Fruit fly (Drosophila melanogaster) whole organism, adult: ENCODE measurements around the gene CG14891.

Source experiments
- CG11617 ChIP-seq: fragments of 200-800 bp; sonication (Bioruptor generic); optimal IDR thresholded peaks from 2 replicates; lab custom pipeline; 2017; ENCODE audit warnings: mild to moderate bottlenecking, missing biosample characterization, missing genetic modification reagents, missing genetic modification characterization
- CG12768 ChIP-seq: fragments of 200-800 bp; sonication (Bioruptor generic); optimal IDR thresholded peaks from 2 replicates; lab custom pipeline; 2017; ENCODE audit warnings: missing biosample characterization, missing genetic modification characterization, mild to moderate bottlenecking, moderate library complexity, missing genetic modification reagents
- CG14711 ChIP-seq: fragments of 200-800 bp; sonication (Bioruptor generic); optimal IDR thresholded peaks from 2 replicates; lab custom pipeline; 2018; ENCODE audit warnings: missing biosample characterization, mild to moderate bottlenecking, missing genetic modification characterization, moderate library complexity
- CG1620 ChIP-seq: fragments of 200-800 bp; sonication (Bioruptor generic); optimal IDR thresholded peaks from 2 replicates; lab custom pipeline; 2016; ENCODE audit warnings: missing biosample characterization, missing genetic modification characterization
- CG33017 ChIP-seq: fragments of 200-800 bp; sonication (Bioruptor generic); optimal IDR thresholded peaks from 2 replicates; lab custom pipeline; 2018; ENCODE audit warnings: missing biosample characterization, mild to moderate bottlenecking, missing genetic modification characterization, moderate library complexity
- CG5204 ChIP-seq: fragments of 200-800 bp; sonication (Bioruptor generic); optimal IDR thresholded peaks from 2 replicates; lab custom pipeline; 2016; ENCODE audit warnings: missing biosample characterization, missing genetic modification characterization
- CG7045 ChIP-seq: fragments of 200-800 bp; sonication (Bioruptor generic); optimal IDR thresholded peaks from 2 replicates; lab custom pipeline; 2017; ENCODE audit warnings: missing biosample characterization, mild to moderate bottlenecking, missing genetic modification characterization
- CG7101 ChIP-seq: fragments of 200-800 bp; sonication (Bioruptor generic); optimal IDR thresholded peaks from 2 replicates; lab custom pipeline; 2018; ENCODE audit warnings: missing biosample characterization, mild to moderate bottlenecking, missing genetic modification characterization, moderate library complexity
- Clk ChIP-seq: fragments of 200-800 bp; sonication (Bioruptor generic); optimal IDR thresholded peaks from 2 replicates; lab custom pipeline; 2017; ENCODE audit warnings: missing biosample characterization, missing genetic modification characterization
- Crg-1 ChIP-seq: fragments of 200-800 bp; sonication (Bioruptor generic); optimal IDR thresholded peaks from 2 replicates; lab custom pipeline; 2016; ENCODE audit warnings: missing biosample characterization, missing genetic modification characterization
- Hr96 ChIP-seq: fragments of 200-800 bp; sonication (Bioruptor generic); optimal IDR thresholded peaks from 2 replicates; lab custom pipeline; 2016; ENCODE audit warnings: missing biosample characterization, missing genetic modification characterization
- Mnt ChIP-seq: fragments of 200-800 bp; sonication (Bioruptor generic); optimal IDR thresholded peaks from 2 replicates; lab custom pipeline; 2016; ENCODE audit warnings: missing biosample characterization, mild to moderate bottlenecking, missing genetic modification characterization
- bab1 ChIP-seq: fragments of 200-800 bp; sonication (Bioruptor generic); optimal IDR thresholded peaks from 3 replicates; lab custom pipeline; 2019; ENCODE audit warnings: missing biosample characterization, mild to moderate bottlenecking, missing genetic modification characterization, moderate library complexity
- cic ChIP-seq: fragments of 200-800 bp; sonication (Bioruptor generic); optimal IDR thresholded peaks from 2 replicates; lab custom pipeline; 2017; ENCODE audit warnings: missing biosample characterization, mild to moderate bottlenecking, missing genetic modification characterization, moderate library complexity
- cnc ChIP-seq, 2 experiments: fragments of >200 bp; optimal IDR thresholded peaks; 2 replicates each; lab custom pipeline; 2017
- kay ChIP-seq: fragments of 200-800 bp; sonication (Bioruptor generic); peaks from one replicate; lab custom pipeline; 2016; ENCODE audit warnings: missing biosample characterization, missing genetic modification characterization, borderline replicate concordance
- ovo ChIP-seq: fragments of 200-800 bp; sonication (Bioruptor generic); optimal IDR thresholded peaks from 2 replicates; lab custom pipeline; 2016; ENCODE audit warnings: missing biosample characterization, missing genetic modification characterization
- pad ChIP-seq: fragments of 200-800 bp; sonication (Bioruptor generic); optimal IDR thresholded peaks from 3 replicates; lab custom pipeline; 2017; ENCODE audit warnings: missing biosample characterization, missing genetic modification characterization, mild to moderate bottlenecking, moderate library complexity, missing genetic modification reagents
- tj ChIP-seq: fragments of 200-800 bp; sonication (Bioruptor generic); optimal IDR thresholded peaks from 3 replicates; lab custom pipeline; 2017; ENCODE audit warnings: missing biosample characterization, mild to moderate bottlenecking, missing genetic modification characterization, moderate library complexity
- toe ChIP-seq: fragments of 200-800 bp; sonication (Bioruptor generic); optimal IDR thresholded peaks from 2 replicates; lab custom pipeline; 2016; ENCODE audit warnings: missing biosample characterization, missing genetic modification characterization

The CG14891 gene

DNA sequence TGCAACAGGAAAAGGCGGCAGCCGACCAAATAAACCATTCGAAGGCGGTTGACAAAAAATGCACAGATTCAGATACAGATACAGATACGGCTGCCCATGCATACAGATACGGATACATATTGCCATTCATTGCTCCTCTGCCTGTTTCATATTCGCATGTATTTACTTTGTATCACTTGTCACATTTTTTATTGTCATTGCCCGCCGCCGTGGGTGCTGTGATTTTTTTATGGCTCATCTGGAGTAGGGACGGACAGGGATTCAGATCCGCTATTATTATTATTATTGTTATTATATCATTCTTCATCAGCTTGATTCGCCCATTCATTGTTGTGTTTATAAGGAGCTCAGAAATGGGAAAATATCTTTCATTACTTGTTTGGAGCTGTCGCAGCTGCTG is 28.8 kb upstream of the CG14891 start:
- no peak for TF ChIP-seq Mnt (GFP tag; lab: Kevin White, UChicago)

DNA sequence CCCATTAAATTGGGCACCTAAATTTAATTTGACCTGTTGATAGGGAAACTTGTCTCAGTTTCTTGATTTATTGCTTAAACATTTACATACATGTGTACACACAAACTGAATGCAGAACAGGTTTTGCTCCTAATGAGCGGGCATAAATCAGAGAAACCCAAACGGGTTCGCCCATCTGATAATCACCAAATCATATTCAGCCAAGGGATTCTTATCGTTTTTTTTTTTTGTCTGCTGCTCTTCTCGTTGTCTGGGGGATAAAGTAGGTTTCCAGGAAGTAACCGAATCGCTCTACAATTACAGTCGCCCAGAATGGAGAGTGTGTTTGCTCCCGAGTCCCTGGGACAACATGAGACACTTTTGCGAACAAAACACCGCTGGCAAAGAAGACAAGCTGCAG is 25.6 kb upstream of the CG14891 start:
- TF ChIP-seq toe (GFP tag; lab: Kevin White, UChicago) (no peak), CG7045 (GFP tag; lab: Kevin White, UChicago) (no peak), ovo (no peak), kay (GFP tag; lab: Kevin White, UChicago) (no peak), pad (GFP tag; lab: Kevin White, UChicago) (no peak), cic (GFP tag; lab: Kevin White, UChicago) (no peak), CG7101 (tag; lab: Kevin White, UChicago) (no peak)

DNA sequence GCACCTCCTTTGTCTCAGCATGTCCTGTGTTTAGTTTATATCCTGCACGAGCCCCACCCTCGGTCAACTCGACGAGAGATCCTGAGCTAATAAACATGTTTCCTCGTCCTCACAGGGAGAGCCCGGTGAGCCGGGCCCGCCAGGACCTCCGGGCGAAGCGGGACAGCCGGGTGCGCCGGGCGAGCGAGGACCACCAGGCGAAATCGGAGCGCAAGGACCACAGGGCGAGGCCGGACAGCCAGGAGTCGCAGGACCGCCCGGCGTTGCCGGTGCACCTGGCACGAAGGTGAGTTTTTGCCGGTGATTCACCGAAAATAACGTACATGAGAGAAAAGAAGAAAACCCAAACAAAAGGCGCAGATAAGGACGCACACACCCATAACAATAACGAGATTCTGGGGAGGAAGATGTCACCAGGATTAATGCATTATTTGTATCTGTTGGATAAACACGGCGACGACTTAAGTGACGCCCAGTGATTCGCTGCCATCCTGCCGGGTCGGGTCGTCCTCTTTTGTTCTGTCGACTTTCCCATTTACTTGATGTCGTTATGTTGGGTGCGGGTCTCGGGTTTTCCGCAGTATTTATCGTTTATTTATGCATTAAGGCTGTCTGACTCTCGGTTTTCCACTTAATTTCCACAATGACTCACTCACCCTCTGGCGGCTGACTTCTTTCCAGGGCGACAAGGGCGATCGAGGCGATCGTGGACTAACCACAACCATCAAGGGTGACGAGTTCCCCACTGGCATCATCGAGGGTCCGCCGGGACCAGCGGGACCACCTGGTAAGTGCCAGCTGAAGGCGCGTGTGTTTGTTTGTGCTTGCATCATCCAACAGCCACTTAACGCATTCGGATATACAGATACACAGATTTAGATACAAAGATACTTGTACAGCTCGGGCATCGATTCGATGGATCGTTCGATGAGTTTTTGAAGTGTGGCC is 19.4 kb upstream of the CG14891 start:
- TF ChIP-seq ovo (no peak), tj (GFP tag; lab: Kevin White, UChicago) (no peak), cnc (optimal IDR thresholded peaks at IDR 0.05; lab: Kevin White, UChicago) (no peak), bab1 (GFP tag; lab: Kevin White, UChicago) (no peak), Mnt (GFP tag; lab: Kevin White, UChicago) (no peak), CG1620 (GFP tag; lab: Kevin White, UChicago) (no peak), Hr96 (GFP tag; lab: Kevin White, UChicago) (no peak), pad (GFP tag; lab: Kevin White, UChicago) (no peak), CG33017 (tag; lab: Kevin White, UChicago) (no peak), CG14711 (tag; lab: Kevin White, UChicago) (no peak), CG11617 (no peak)

DNA sequence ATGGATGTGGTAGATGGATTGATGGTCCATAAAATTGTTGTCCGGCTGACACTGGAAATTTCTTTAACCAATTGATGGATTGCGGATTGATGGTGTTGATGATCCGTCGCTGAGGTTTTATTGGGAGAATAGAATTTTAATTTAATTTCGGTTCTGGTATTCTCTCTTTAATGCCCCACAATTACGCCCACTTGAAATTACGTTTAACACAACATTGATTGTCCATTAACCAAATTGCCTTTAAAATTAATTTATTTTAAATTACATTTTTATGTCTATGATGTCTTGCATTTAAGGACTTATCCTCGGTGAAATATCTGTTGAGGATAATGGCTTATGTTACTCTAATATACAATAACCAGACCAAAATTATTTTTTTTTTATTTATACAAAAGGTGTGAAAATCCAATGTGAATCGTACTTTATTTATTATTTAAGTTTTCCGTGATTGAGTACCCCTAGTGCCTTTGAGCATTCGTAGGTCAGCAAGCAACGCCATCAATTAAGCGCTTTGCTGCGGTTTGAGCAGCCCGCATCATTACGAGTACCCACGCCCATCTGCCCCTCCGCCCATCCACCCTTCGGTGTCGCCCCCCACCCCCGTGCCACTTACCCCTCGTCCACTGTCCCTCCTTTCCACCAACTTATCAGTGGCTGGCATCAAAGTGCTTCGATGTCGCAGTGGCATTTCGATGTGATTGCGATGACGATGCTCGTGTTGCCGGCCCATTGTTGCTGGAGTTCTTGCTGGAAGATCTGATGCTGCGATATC is 17.7 kb upstream of the CG14891 start:
- TF ChIP-seq tj (GFP tag; lab: Kevin White, UChicago): no peak
- no peak for TF ChIP-seq CG5204 (GFP tag; lab: Kevin White, UChicago)
- TF ChIP-seq CG12768 (GFP tag; lab: Kevin White, UChicago): no peak
- TF ChIP-seq Crg-1 (GFP tag; lab: Kevin White, UChicago): no peak
- no peak for TF ChIP-seq cic (GFP tag; lab: Kevin White, UChicago)
- no peak for TF ChIP-seq CG33017 (tag; lab: Kevin White, UChicago)
- no peak for TF ChIP-seq cnc (optimal IDR thresholded peaks at IDR 0.05; lab: Kevin White, UChicago)

DNA sequence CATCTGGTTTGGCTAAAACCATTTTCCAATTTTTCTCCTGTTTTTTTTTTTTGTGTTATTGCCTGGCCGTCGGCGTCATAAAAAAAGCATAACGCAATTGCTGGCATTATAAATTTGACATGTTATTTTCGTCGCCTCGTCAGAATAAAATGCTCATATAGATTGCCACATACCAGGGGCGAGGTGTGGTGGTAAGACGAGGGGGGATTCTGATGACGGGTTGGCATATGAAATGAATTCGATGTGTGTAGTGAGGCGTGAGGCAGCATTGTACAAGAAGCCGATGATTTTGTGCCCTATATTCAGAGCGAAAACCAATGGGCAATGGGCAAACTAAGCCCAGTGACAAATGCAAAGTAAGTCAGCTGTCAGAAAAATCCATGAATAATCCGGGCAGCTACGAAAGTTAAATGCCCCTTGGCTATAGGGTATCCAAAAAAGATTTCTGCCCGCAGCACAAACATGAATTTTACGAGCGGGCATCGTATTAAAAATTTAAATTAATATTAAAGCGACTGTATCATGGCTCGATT is 12.6 kb upstream of the CG14891 start:
- no peak for TF ChIP-seq CG1620 (GFP tag; lab: Kevin White, UChicago)
- no peak for TF ChIP-seq CG14711 (tag; lab: Kevin White, UChicago)
- TF ChIP-seq Clk: no peak
- TF ChIP-seq CG5204 (GFP tag; lab: Kevin White, UChicago): no peak
- no peak for TF ChIP-seq bab1 (GFP tag; lab: Kevin White, UChicago)
- no peak for TF ChIP-seq CG7101 (tag; lab: Kevin White, UChicago)
- TF ChIP-seq CG33017 (tag; lab: Kevin White, UChicago): no peak
- TF ChIP-seq toe (GFP tag; lab: Kevin White, UChicago): no peak
- TF ChIP-seq kay (GFP tag; lab: Kevin White, UChicago): no peak
- no peak for TF ChIP-seq CG7045 (GFP tag; lab: Kevin White, UChicago)
- no peak for TF ChIP-seq pad (GFP tag; lab: Kevin White, UChicago)
- TF ChIP-seq CG12768 (GFP tag; lab: Kevin White, UChicago): no peak
- TF ChIP-seq Crg-1 (GFP tag; lab: Kevin White, UChicago): no peak
- TF ChIP-seq tj (GFP tag; lab: Kevin White, UChicago): no peak
- no peak for TF ChIP-seq Hr96 (GFP tag; lab: Kevin White, UChicago)

DNA sequence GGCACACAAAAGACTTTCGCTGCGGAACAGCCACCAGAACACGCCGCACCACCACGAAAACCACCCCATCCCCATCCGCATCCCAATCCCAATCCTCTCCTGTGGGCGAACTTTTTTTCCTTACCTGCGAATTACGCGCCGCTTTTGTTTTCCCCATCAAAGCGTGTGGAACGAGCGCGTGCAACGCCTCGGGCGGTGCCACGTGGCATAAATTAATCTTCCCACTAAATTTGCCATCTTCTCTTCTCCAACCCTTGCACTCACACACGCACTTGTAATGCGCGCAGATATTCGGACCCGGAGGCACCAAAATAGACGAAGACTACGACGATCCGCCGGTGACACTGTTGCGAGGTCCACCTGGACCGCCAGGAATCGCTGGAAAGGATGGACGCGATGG is 6.5 kb upstream of the CG14891 start:
- TF ChIP-seq CG1620 (GFP tag; lab: Kevin White, UChicago) (no peak), bab1 (GFP tag; lab: Kevin White, UChicago) (no peak), tj (GFP tag; lab: Kevin White, UChicago) (no peak), CG7045 (GFP tag; lab: Kevin White, UChicago) (no peak), CG7101 (tag; lab: Kevin White, UChicago) (no peak), pad (GFP tag; lab: Kevin White, UChicago) (no peak), CG11617 (no peak)
